Worm (Caenorhabditis elegans): ENCODE data around the gene idpp-16.
A peak's percentile ranks its signal among the peaks of the same experiment; 100 is the strongest.

Gene idpp-16

DNA sequence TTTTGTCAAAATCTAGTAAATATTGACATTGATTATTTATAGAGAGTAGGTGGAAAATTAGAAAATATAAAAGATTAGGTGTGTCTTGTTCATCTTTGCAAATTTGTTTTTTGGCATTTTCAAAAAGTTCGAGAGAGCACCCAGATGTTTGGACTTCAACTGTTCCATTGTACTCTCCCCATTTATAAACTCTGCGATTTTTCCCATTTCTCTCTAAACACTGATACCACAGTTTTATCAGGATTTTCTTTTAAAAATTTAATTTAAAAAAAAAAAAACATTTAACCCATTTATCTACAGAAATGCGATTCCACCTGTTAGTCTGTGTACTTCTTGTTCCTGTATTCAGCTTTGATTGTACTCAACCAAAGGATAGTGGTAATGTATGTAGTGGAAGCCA, 6.7 kb upstream of the idpp-16 start, which contains the start of gene tag-290 (continued):
- no peak for TF ChIP-seq ccch-3 (GFP tag; optimal IDR thresholded peaks at IDR 0.05)
- no peak for TF ChIP-seq sea-2 (GFP tag; IDR thresholded peaks at IDR 0.05)
- no peak for TF ChIP-seq ztf-22 (GFP tag; optimal IDR thresholded peaks at IDR 0.05)
- no peak for TF ChIP-seq zim-3 (tag; optimal IDR thresholded peaks at IDR 0.05)
- TF ChIP-seq sdz-38 (tag; optimal IDR thresholded peaks at IDR 0.05) = no peak

DNA sequence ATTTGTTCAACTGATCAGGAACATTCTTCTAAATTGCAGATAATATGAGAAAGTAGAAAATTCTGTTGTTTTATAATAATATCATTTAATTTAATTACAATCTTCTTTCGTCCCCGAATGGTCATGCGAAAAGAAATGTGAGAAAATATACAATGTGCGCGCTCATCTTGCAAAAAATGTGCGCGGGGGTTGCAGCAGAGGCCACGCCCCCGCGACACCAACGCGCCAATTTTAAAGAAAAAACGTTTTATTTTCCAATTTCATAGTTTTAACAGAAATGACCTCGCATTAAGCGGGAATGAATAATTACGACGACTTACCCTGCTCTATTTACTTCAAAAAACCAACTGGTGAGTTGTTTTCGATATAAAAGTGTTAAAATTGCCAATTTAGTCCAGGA, 4.2 kb upstream of the idpp-16 start, which contains the start of gene sas-5:
TSS of gene sas-5 (plus strand) at position 257 of the 400 bp plus-strand sequence.
- peak; percentile 57; the same call in 1 of the 2 replicates for TF ChIP-seq Y53G8AR.9 (GFP tag; conservative IDR thresholded peaks at IDR 0.05)
- TF ChIP-seq hsf-1 (GFP tag; IDR thresholded peaks at IDR 0.05) = peak; percentile 43; the same call in 1 of the 2 replicates
- TF ChIP-seq him-1 (tag; optimal IDR thresholded peaks at IDR 0.05) = peak; percentile 78
- peak; percentile 64 for TF ChIP-seq F33H1.4 (GFP tag; IDR thresholded peaks at IDR 0.05)
- no peak for TF ChIP-seq nhr-120 (GFP tag; IDR thresholded peaks at IDR 0.05)
- peak in 1 of 2 experiments; percentile 22 for TF ChIP-seq let-607 (tag; optimal IDR thresholded peaks at IDR 0.05)
- no peak for TF ChIP-seq nfya-2 (GFP tag; IDR thresholded peaks at IDR 0.05)
- TF ChIP-seq F57C9.4 (tag; optimal IDR thresholded peaks at IDR 0.05) = no peak
- TF ChIP-seq hlh-26 (GFP tag; conservative IDR thresholded peaks at IDR 0.05) = no peak
- no peak for TF ChIP-seq snpc-1.3 (tag; optimal IDR thresholded peaks at IDR 0.05; ENCODE audit: insufficient read depth)
- no peak for TF ChIP-seq ceh-40 (GFP tag; IDR thresholded peaks at IDR 0.05)
- TF ChIP-seq attf-5 (GFP tag; optimal IDR thresholded peaks at IDR 0.05) = peak; percentile 54
- TF ChIP-seq B0019.2 (GFP tag; conservative IDR thresholded peaks at IDR 0.05) = peak; percentile 37; the same call in 1 of the 2 replicates
- peak; percentile 60 for TF ChIP-seq unc-130 (GFP tag; optimal IDR thresholded peaks at IDR 0.05)
- no peak for TF ChIP-seq ztf-28 (GFP tag; IDR thresholded peaks at IDR 0.05)
- peak; percentile 9 for TF ChIP-seq nhr-90 (tag; optimal IDR thresholded peaks at IDR 0.05)
- peak in 1 of 2 experiments; percentile 50 for TF ChIP-seq rec-8 (tag; optimal IDR thresholded peaks at IDR 0.05)
- no peak for TF ChIP-seq hlh-12 (tag; optimal IDR thresholded peaks at IDR 0.05)
- no peak for TF ChIP-seq bed-1 (GFP tag; IDR thresholded peaks at IDR 0.05)
- no peak for TF ChIP-seq dpff-1 (tag; optimal IDR thresholded peaks at IDR 0.05)
- no peak for TF ChIP-seq zfh-2 (GFP tag; conservative IDR thresholded peaks at IDR 0.05)
- peak; percentile 72 for TF ChIP-seq xnd-1 (tag; optimal IDR thresholded peaks at IDR 0.05)
- TF ChIP-seq mes-4 (tag; optimal IDR thresholded peaks at IDR 0.05) = no peak
- TF ChIP-seq lag-1 (GFP tag; IDR thresholded peaks at IDR 0.05) = no peak
- peak; percentile 18 for TF ChIP-seq T07F8.4 (tag; optimal IDR thresholded peaks at IDR 0.05)
- TF ChIP-seq athp-1 (tag; optimal IDR thresholded peaks at IDR 0.05) = peak; percentile 58
- no peak for TF ChIP-seq sea-2 (GFP tag; IDR thresholded peaks at IDR 0.05)
- TF ChIP-seq ztf-22 (GFP tag; optimal IDR thresholded peaks at IDR 0.05) = no peak
- TF ChIP-seq unc-62 (GFP tag; optimal IDR thresholded peaks at IDR 0.05) = no peak
- no peak for TF ChIP-seq Y53F4B.3 (GFP tag; IDR thresholded peaks at IDR 0.05)
- peak; percentile 58 for TF ChIP-seq hmg-1.2 (GFP tag; IDR thresholded peaks at IDR 0.05)
- TF ChIP-seq nhr-27 (tag; optimal IDR thresholded peaks at IDR 0.05) = no peak
- TF ChIP-seq K11D2.4 (GFP tag; IDR thresholded peaks at IDR 0.05) = no peak
- TF ChIP-seq lir-1 (GFP tag; conservative IDR thresholded peaks at IDR 0.05) = no peak; the same call in 1 of the 2 replicates
- TF ChIP-seq cebp-1 (GFP tag; IDR thresholded peaks at IDR 0.05) = no peak
- peak; percentile 66 for TF ChIP-seq cebp-1 (tag; optimal IDR thresholded peaks at IDR 0.05)
- TF ChIP-seq ceh-79 (tag; optimal IDR thresholded peaks at IDR 0.05) = no peak
- peak; percentile 57 for TF ChIP-seq ceh-27 (GFP tag; optimal IDR thresholded peaks at IDR 0.05)
- TF ChIP-seq ekl-4 (GFP tag; IDR thresholded peaks at IDR 0.05) = peak; percentile 78
- TF ChIP-seq C17E4.6 (GFP tag; IDR thresholded peaks at IDR 0.05) = 0 out of 2 replicates have a peak, but pooled peaks have one; percentile 22
- TF ChIP-seq K12H6.12 (tag; optimal IDR thresholded peaks at IDR 0.05) = peak; percentile 18
- TF ChIP-seq F23B12.7 (tag; optimal IDR thresholded peaks at IDR 0.05; ENCODE audit: insufficient read depth) = peak; percentile 78
- peak; percentile 82 for TF ChIP-seq ceh-100 (GFP tag; IDR thresholded peaks at IDR 0.05)
- TF ChIP-seq aptf-2 (GFP tag; conservative IDR thresholded peaks at IDR 0.05) = no peak
